Worm (Caenorhabditis elegans) whole organism, L4 larva: ENCODE data around the gene Y57G11C.8.

Source experiments
- F26F4.8 ChIP-seq: fragments of 200-800 bp; sonication (Bioruptor generic); conservative IDR thresholded peaks from 2 replicates; pipeline ENCODE4 v1.3.6; 2022; ENCODE audit warnings: missing genetic modification characterization, missing compliant biosample characterization
- Y48G9A.11 ChIP-seq: fragments of 200-800 bp; sonication (Bioruptor generic); IDR thresholded peaks from 2 replicates; pipeline ENCODE4 v1.3.6; 2022; ENCODE audit warnings: missing genetic modification reagents, missing genetic modification characterization, missing compliant biosample characterization
- ZK337.2 ChIP-seq: fragments of 200-800 bp; sonication (Bioruptor generic); IDR thresholded peaks from 2 replicates; pipeline ENCODE4 v1.3.6; 2022; ENCODE audit warnings: missing genetic modification reagents, missing genetic modification characterization, missing compliant biosample characterization
- ces-1 ChIP-seq: fragments of 150-350 bp; sonication (generic microtip); optimal IDR thresholded peaks from 4 replicates; lab custom pipeline; 2014; ENCODE audit warnings: missing biosample characterization, missing genetic modification reagents, missing genetic modification characterization
- cey-2 ChIP-seq: sonication (generic microtip); optimal IDR thresholded peaks from 3 replicates; lab custom pipeline; 2017; ENCODE audit warnings: missing genetic modification characterization, mild to moderate bottlenecking, missing compliant biosample characterization, antibody characterized with exemption, borderline replicate concordance; ENCODE audit not compliant: insufficient read depth
- daf-16 ChIP-seq, 3 experiments: sonication (generic microtip); optimal IDR thresholded peaks; 2 replicates each; lab custom pipeline; 2016 to 2017; ENCODE audit warnings: missing genetic modification characterization in 3 of 3, missing genetic modification reagents in 3 of 3, mild to moderate bottlenecking in 2 of 3, missing compliant biosample characterization in 2 of 3, missing biosample characterization in 1 of 3, moderate library complexity in 1 of 3
- daf-8 ChIP-seq: fragments of 200-800 bp; sonication (Bioruptor generic); IDR thresholded peaks from 2 replicates; pipeline ENCODE4 v1.3.6; 2022; ENCODE audit warnings: missing genetic modification characterization, missing compliant biosample characterization
- dmd-8 ChIP-seq: fragments of 200-800 bp; sonication (Bioruptor generic); IDR thresholded peaks from 2 replicates; pipeline ENCODE4 v1.3.6; 2022; ENCODE audit warnings: missing genetic modification characterization, missing compliant biosample characterization
- dmd-9 ChIP-seq: fragments of 200-800 bp; sonication (Bioruptor generic); IDR thresholded peaks from 2 replicates; pipeline ENCODE4 v1.3.6; 2022; ENCODE audit warnings: missing genetic modification reagents, missing genetic modification characterization, missing compliant biosample characterization
- duxl-1 ChIP-seq: sonication (generic microtip); optimal IDR thresholded peaks from 2 replicates; lab custom pipeline; 2016; ENCODE audit warnings: mild to moderate bottlenecking, missing genetic modification characterization, moderate library complexity, missing compliant biosample characterization; ENCODE audit not compliant: poor library complexity
- dve-1 ChIP-seq: sonication (generic microtip); optimal IDR thresholded peaks from 2 replicates; lab custom pipeline; 2017; ENCODE audit warnings: antibody characterized with exemption, mild to moderate bottlenecking, missing genetic modification characterization, missing compliant biosample characterization; ENCODE audit not compliant: insufficient read depth
- egl-27 ChIP-seq: sonication (generic microtip); optimal IDR thresholded peaks from 3 replicates; lab custom pipeline; 2017; ENCODE audit warnings: missing biosample characterization, missing genetic modification reagents, missing genetic modification characterization
- egl-43 ChIP-seq: fragments of 200-800 bp; sonication (Bioruptor generic); IDR thresholded peaks from 2 replicates; pipeline ENCODE4 v1.3.6; 2022; ENCODE audit warnings: missing genetic modification reagents, missing genetic modification characterization, missing compliant biosample characterization
- fkh-10 ChIP-seq: fragments of 150-350 bp; optimal IDR thresholded peaks from 2 replicates; lab custom pipeline; 2014; ENCODE audit warnings: missing biosample characterization, missing genetic modification reagents, missing genetic modification characterization
- fos-1 ChIP-seq: fragments of 150-350 bp; optimal IDR thresholded peaks from 2 replicates; lab custom pipeline; 2014; ENCODE audit warnings: missing biosample characterization, missing genetic modification characterization
- hif-1 ChIP-seq, 2 experiments: sonication (generic microtip); optimal IDR thresholded peaks; 2 replicates each; lab custom pipeline; 2016 to 2017; ENCODE audit warnings: missing compliant biosample characterization in 2 of 2, missing genetic modification characterization in 2 of 2, missing genetic modification reagents in 2 of 2, missing genotype in 2 of 2, mild to moderate bottlenecking in 1 of 2
- lim-7 ChIP-seq: fragments of 200-800 bp; sonication (Bioruptor generic); IDR thresholded peaks from 2 replicates; pipeline ENCODE4 v1.3.6; 2022; ENCODE audit warnings: missing genetic modification characterization, missing compliant biosample characterization
- lin-13 ChIP-seq: fragments of 150-350 bp; optimal IDR thresholded peaks from 2 replicates; lab custom pipeline; 2014; ENCODE audit warnings: missing biosample characterization, missing genetic modification reagents, missing genetic modification characterization
- lin-15B ChIP-seq: fragments of 150-350 bp; sonication (generic microtip); optimal IDR thresholded peaks from 3 replicates; lab custom pipeline; 2014; ENCODE audit warnings: missing biosample characterization, missing genetic modification characterization
- lin-38 ChIP-seq: fragments of 200-800 bp; sonication (Bioruptor generic); IDR thresholded peaks from 2 replicates; pipeline ENCODE4 v1.3.6; 2022; ENCODE audit warnings: missing genetic modification reagents, missing genetic modification characterization, missing compliant biosample characterization
- lin-39 ChIP-seq: fragments of 150-350 bp; optimal IDR thresholded peaks from 2 replicates; lab custom pipeline; 2014; ENCODE audit warnings: missing biosample characterization, missing genetic modification reagents, missing genetic modification characterization
- lsy-2 ChIP-seq, 2 experiments: fragments of 150-350 bp in 1 of 2; sonication (generic microtip) in 1 of 2; optimal IDR thresholded peaks; 2 replicates each; lab custom pipeline; 2014 to 2017; ENCODE audit warnings: missing biosample characterization in 2 of 2, missing genetic modification characterization in 2 of 2
- madf-9 ChIP-seq: fragments of 200-800 bp; sonication (Bioruptor generic); conservative IDR thresholded peaks from 2 replicates; pipeline ENCODE4 v1.3.6; 2022; ENCODE audit warnings: missing genetic modification reagents, missing genetic modification characterization, missing compliant biosample characterization
- mdl-1 ChIP-seq, 2 experiments: fragments of 150-350 bp in 1 of 2; sonication (generic microtip) in 1 of 2; optimal IDR thresholded peaks; 2 replicates each; lab custom pipeline; 2014 to 2017; ENCODE audit warnings: missing biosample characterization in 2 of 2, missing genetic modification characterization in 2 of 2
- mdt-29 ChIP-seq: fragments of 200-800 bp; sonication (Bioruptor generic); IDR thresholded peaks from 2 replicates; pipeline ENCODE4 v1.3.6; 2022; ENCODE audit warnings: missing genetic modification reagents, missing genetic modification characterization, missing compliant biosample characterization
- mes-2 ChIP-seq: sonication (generic microtip); optimal IDR thresholded peaks from 2 replicates; lab custom pipeline; 2016; ENCODE audit warnings: missing genotype, mild to moderate bottlenecking, missing genetic modification characterization, missing compliant biosample characterization; ENCODE audit not compliant: poor library complexity, severe bottlenecking
- mxl-3 ChIP-seq: fragments of 200-800 bp; sonication (Bioruptor generic); optimal IDR thresholded peaks from 2 replicates; lab custom pipeline; 2018; ENCODE audit warnings: mild to moderate bottlenecking, missing genetic modification characterization, missing compliant biosample characterization
- nhr-10 ChIP-seq: fragments of 150-350 bp; optimal IDR thresholded peaks from 2 replicates; lab custom pipeline; 2014; ENCODE audit warnings: missing biosample characterization, missing genetic modification characterization
- nhr-102 ChIP-seq: sonication (generic microtip); optimal IDR thresholded peaks from 2 replicates; lab custom pipeline; 2016; ENCODE audit warnings: mild to moderate bottlenecking, missing genetic modification characterization, moderate library complexity, missing compliant biosample characterization
- nhr-237 ChIP-seq: sonication (generic microtip); optimal IDR thresholded peaks from 2 replicates; lab custom pipeline; 2017; ENCODE audit warnings: missing biosample characterization, missing genetic modification characterization
- nhr-41 ChIP-seq: fragments of 200-800 bp; sonication (Bioruptor generic); IDR thresholded peaks from 2 replicates; pipeline ENCODE4 v1.3.6; 2022; ENCODE audit warnings: missing genetic modification reagents, missing genetic modification characterization, missing compliant biosample characterization
- nhr-48 ChIP-seq: sonication (generic microtip); optimal IDR thresholded peaks from 2 replicates; lab custom pipeline; 2016; ENCODE audit warnings: mild to moderate bottlenecking, missing genetic modification characterization, missing compliant biosample characterization
- nhr-76 ChIP-seq: fragments of 150-350 bp; optimal IDR thresholded peaks from 2 replicates; lab custom pipeline; 2014; ENCODE audit warnings: missing biosample characterization, missing genetic modification characterization
- pha-4 ChIP-seq, 2 experiments: fragments of 150-350 bp in 1 of 2; fragments of 200-800 bp in 1 of 2; sonication (Bioruptor generic) in 1 of 2; IDR thresholded peaks in 1 of 2; optimal IDR thresholded peaks in 1 of 2; 2 replicates each; pipeline versions ENCODE4 v1.3.6 to Lab custom; 2014 to 2022; ENCODE audit warnings: missing genetic modification characterization in 2 of 2, missing genetic modification reagents in 2 of 2, missing biosample characterization in 1 of 2, missing compliant biosample characterization in 1 of 2
- php-3 ChIP-seq: fragments of 200-800 bp; sonication (Bioruptor generic); IDR thresholded peaks from 2 replicates; pipeline ENCODE4 v1.3.6; 2022; ENCODE audit warnings: missing genetic modification reagents, missing genetic modification characterization, missing compliant biosample characterization
- pqm-1 ChIP-seq: sonication (generic microtip); optimal IDR thresholded peaks from 2 replicates; lab custom pipeline; 2017; ENCODE audit warnings: missing biosample characterization, missing genetic modification characterization
- sdz-12 ChIP-seq: fragments of 200-800 bp; sonication (Bioruptor generic); optimal IDR thresholded peaks from 2 replicates; lab custom pipeline; 2018; ENCODE audit warnings: mild to moderate bottlenecking, missing genetic modification characterization, missing compliant biosample characterization
- spr-1 ChIP-seq: sonication (generic microtip); optimal IDR thresholded peaks from 2 replicates; lab custom pipeline; 2016; ENCODE audit warnings: mild to moderate bottlenecking, missing genetic modification characterization, missing compliant biosample characterization
- tra-1 ChIP-seq: fragments of 200-800 bp; sonication (Bioruptor generic); IDR thresholded peaks from 2 replicates; pipeline ENCODE4 v1.3.6; 2022; ENCODE audit warnings: missing genetic modification reagents, missing genetic modification characterization, missing compliant biosample characterization
- unc-130 ChIP-seq: sonication (generic microtip); optimal IDR thresholded peaks from 2 replicates; lab custom pipeline; 2016; ENCODE audit warnings: missing genetic modification reagents, missing genetic modification characterization, missing compliant biosample characterization
- zag-1 ChIP-seq: fragments of 150-350 bp; optimal IDR thresholded peaks from 2 replicates; lab custom pipeline; 2014; ENCODE audit warnings: missing biosample characterization, missing genetic modification characterization
- zfp-2 ChIP-seq: sonication (generic microtip); optimal IDR thresholded peaks from 2 replicates; lab custom pipeline; 2016; ENCODE audit warnings: mild to moderate bottlenecking, missing genetic modification characterization, missing compliant biosample characterization
- zfp-3 ChIP-seq: fragments of 200-800 bp; sonication (Bioruptor generic); conservative IDR thresholded peaks from 2 replicates; pipeline ENCODE4 v1.3.6; 2022; ENCODE audit warnings: missing genetic modification reagents, missing genetic modification characterization, missing compliant biosample characterization
- zip-2 ChIP-seq: fragments of 150-350 bp; optimal IDR thresholded peaks from 2 replicates; lab custom pipeline; 2014; ENCODE audit warnings: missing biosample characterization, missing genetic modification characterization
- ztf-7 ChIP-seq: fragments of 150-350 bp; optimal IDR thresholded peaks from 2 replicates; lab custom pipeline; 2014; ENCODE audit warnings: missing biosample characterization, missing genetic modification characterization

Gene Y57G11C.8

DNA sequence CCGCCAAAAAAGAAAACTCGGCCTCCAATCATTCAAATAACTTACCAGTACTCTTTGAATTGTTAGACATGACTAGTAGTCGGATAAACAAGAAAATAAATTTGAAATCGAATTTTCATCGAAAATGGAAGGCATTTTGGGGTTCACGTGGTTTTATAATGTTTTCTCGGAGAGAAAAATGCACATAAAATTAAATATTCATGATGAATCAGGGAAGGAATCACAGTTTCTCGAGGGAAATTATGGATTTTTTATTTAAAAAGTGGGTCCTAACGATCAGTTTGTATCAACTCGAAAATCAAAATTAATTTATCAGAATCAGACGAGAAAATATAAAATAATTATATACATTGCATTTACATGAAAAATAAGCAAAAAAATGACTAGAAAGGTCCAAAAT, 16.3 kb upstream of the Y57G11C.8 start, which contains the start of gene Y57G11C.5:
Gene Y57G11C.5 (minus strand): TSS at position 101 of the 400 bp plus-strand sequence.
- TF ChIP-seq daf-16 (GFP tag; optimal IDR thresholded peaks at IDR 0.05; lab: Kevin White, UChicago) = no peak
- TF ChIP-seq daf-16 (tag; optimal IDR thresholded peaks at IDR 0.05; lab: Kevin White, UChicago) = no peak
- no peak for TF ChIP-seq zip-2 (tag; lab: Kevin White, UChicago)
- no peak for TF ChIP-seq tra-1
- TF ChIP-seq duxl-1 (tag; lab: Kevin White, UChicago) = no peak
- TF ChIP-seq sdz-12 (GFP tag; lab: Kevin White, UChicago) = no peak
- TF ChIP-seq egl-43 = no peak
- TF ChIP-seq ztf-7 (tag; lab: Kevin White, UChicago) = no peak
- no peak for TF ChIP-seq nhr-102 (tag; lab: Kevin White, UChicago)
- TF ChIP-seq dmd-8 = no peak
- TF ChIP-seq hif-1 (tag; optimal IDR thresholded peaks at IDR 0.05; lab: Kevin White, UChicago) = no peak
- no peak for TF ChIP-seq nhr-41 (GFP tag; lab: Robert Waterston, UW)
- TF ChIP-seq php-3 (GFP tag; lab: Robert Waterston, UW) = no peak
- no peak for TF ChIP-seq lin-39
- TF ChIP-seq madf-9 = no peak
- no peak for TF ChIP-seq lim-7 (GFP tag; lab: Robert Waterston, UW)
- TF ChIP-seq dmd-9 (GFP tag; lab: Robert Waterston, UW) = no peak
- no peak for TF ChIP-seq ZK337.2 (GFP tag; lab: Robert Waterston, UW)
- TF ChIP-seq, all 104 proteins: peak for 0

DNA sequence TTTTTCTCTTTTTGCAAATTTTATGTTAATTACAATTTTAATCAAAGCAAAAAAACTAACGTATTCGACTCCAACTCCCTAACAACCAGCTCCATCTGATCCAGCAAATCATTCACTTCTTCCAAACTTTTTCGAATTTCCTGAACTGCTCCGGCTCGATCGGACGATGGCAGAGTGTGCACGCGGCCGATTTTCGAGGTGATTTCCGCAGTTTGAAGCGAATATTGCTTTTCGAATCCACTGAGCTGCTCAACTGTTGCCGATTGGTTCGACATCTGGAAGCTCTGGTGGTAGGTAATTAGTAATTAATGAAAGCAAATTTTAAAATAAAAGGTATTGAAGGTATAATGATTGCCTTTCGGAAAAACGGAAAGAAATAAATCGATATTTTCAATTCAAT, 15.3 kb upstream of the Y57G11C.8 start, which contains the start of gene vti-1:
Gene vti-1 (minus strand): TSS at position 284 of the 400 bp plus-strand sequence.
- TF ChIP-seq nhr-76 (tag; lab: Kevin White, UChicago) (no peak), lin-38 (GFP tag; lab: Robert Waterston, UW) (peak; percentile 56)

DNA sequence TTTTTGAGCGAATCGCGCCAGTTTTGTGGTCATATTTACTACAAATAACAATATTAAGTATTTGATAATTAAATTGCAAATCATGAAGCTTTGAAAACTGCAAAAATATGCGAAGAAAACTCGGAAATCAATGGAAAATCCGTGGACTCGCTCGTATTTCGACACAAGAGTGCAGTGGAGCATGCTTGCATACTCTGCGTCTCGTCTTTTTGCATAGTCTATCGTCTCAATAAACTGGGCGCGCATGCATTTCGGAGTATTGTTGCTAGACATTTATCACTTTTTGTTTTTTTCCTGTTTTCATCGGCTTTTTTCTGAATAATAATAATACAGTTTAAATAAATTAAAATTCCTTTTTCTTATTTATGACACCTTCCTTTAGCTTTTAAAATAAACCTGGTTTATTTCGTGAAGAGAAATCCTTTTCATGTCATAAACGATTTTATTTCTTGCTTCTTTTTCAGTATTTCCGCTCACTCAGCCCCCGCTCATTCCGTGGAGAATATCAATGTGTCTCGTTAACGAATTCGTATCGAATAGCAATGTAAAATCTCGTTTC, 13.9 kb upstream of the Y57G11C.8 start, which contains the start of the genes mrps-7 and Y57G11C.3:
Gene mrps-7 (minus strand): TSS at position 38 of the 559 bp plus-strand sequence.
Gene Y57G11C.3 (plus strand): TSS at position 509 of the 559 bp plus-strand sequence.
- TF ChIP-seq lin-13 (GFP tag; lab: Kevin White, UChicago) (peak; percentile 76), lin-15B (tag; lab: Kevin White, UChicago) (peak; percentile 77), nhr-10 (tag; lab: Kevin White, UChicago) (no peak), spr-1 (peak; percentile 67), unc-130 (peak; percentile 27), nhr-237 (tag; lab: Kevin White, UChicago) (no peak), mes-2 (tag; lab: Kevin White, UChicago) (peak; percentile 93), mdl-1 (tag; optimal IDR thresholded peaks at IDR 0.05; lab: Kevin White, UChicago) (peak; percentile 33 to 75), lsy-2 (tag; optimal IDR thresholded peaks at IDR 0.05; lab: Kevin White, UChicago) (peak; percentile 67 to 95), zag-1 (tag; lab: Kevin White, UChicago) (no peak), nhr-102 (tag; lab: Kevin White, UChicago) (peak; percentile 75), Y48G9A.11 (GFP tag; lab: Robert Waterston, UW) (peak; percentile 96), fos-1 (tag; lab: Kevin White, UChicago) (no peak), dmd-8 (no peak), F26F4.8 (no peak), mdt-29 (GFP tag; lab: Robert Waterston, UW) (no peak), egl-27 (tag; lab: Kevin White, UChicago) (no peak), zfp-2 (tag; lab: Kevin White, UChicago) (peak; percentile 45), ces-1 (no peak), pha-4 (GFP tag; IDR thresholded peaks at IDR 0.05; lab: Robert Waterston, UW) (peak; percentile 28; the same call in 1 of the 2 replicates), pha-4 (tag; optimal IDR thresholded peaks at IDR 0.05; lab: Kevin White, UChicago) (peak; percentile 91), daf-8 (GFP tag; lab: Robert Waterston, UW) (no peak), duxl-1 (tag; lab: Kevin White, UChicago) (peak; percentile 85), cey-2 (tag; lab: Kevin White, UChicago) (no peak), zfp-3 (GFP tag; lab: Robert Waterston, UW) (no peak), pqm-1 (tag; lab: Kevin White, UChicago) (peak; percentile 38), ZK337.2 (GFP tag; lab: Robert Waterston, UW) (no peak), nhr-48 (peak; percentile 24), mxl-3 (peak; percentile 24), dve-1 (peak; percentile 97), fkh-10 (GFP tag; lab: Kevin White, UChicago) (peak; percentile 82)
